Worm (Caenorhabditis elegans): Measurements from ENCODE around the gene B0334.4.

The B0334.4 gene

ce11 chrII:11485200-11485599, 10.3 kb upstream of the B0334.4 start, which contains the start of gene twk-5:
twk-5 (minus strand) TSS chrII:11485300.
- TF ChIP-seq nhr-25 (tag; optimal IDR thresholded peaks at IDR 0.05), result no peak
- TF ChIP-seq dmd-4 (tag; optimal IDR thresholded peaks at IDR 0.05), result no peak
- TF ChIP-seq ceh-82 (tag; optimal IDR thresholded peaks at IDR 0.05), result no peak
- TF ChIP-seq blmp-1 (tag; optimal IDR thresholded peaks at IDR 0.05; ENCODE audit: insufficient read depth), result peak; percentile 8
- TF ChIP-seq skn-1 (tag; optimal IDR thresholded peaks at IDR 0.05), result no peak
- no peak for TF ChIP-seq mab-5 (tag; optimal IDR thresholded peaks at IDR 0.05)
- TF ChIP-seq nhr-11 (tag; optimal IDR thresholded peaks at IDR 0.05), result no peak

- TF ChIP-seq nhr-25 (tag; optimal IDR thresholded peaks at IDR 0.05) (peak; percentile 19), nhr-21 (tag; optimal IDR thresholded peaks at IDR 0.05) (no peak), sma-3 (GFP tag; optimal IDR thresholded peaks at IDR 0.05) (peak; percentile 13)
These were observed 8.7 kb upstream of the B0334.4 start, which contains the start of gene ttr-18 for ce11 chrII:11486698-11487234. ttr-18 (minus strand) TSS chrII:11486748.

- TF ChIP-seq gmeb-1 (tag; optimal IDR thresholded peaks at IDR 0.05) (no peak), nhr-6 (tag; optimal IDR thresholded peaks at IDR 0.05) (no peak), ZK546.5 (tag; optimal IDR thresholded peaks at IDR 0.05) (no peak), blmp-1 (tag; optimal IDR thresholded peaks at IDR 0.05; ENCODE audit: insufficient read depth) (no peak), nhr-11 (tag; optimal IDR thresholded peaks at IDR 0.05) (no peak)
These were observed 7.5 kb upstream of the B0334.4 start, which contains the start of gene B0334.13 for ce11 chrII:11487999-11488398. B0334.13 (plus strand) TSS chrII:11488299.

- TF ChIP-seq nhr-25 (tag; optimal IDR thresholded peaks at IDR 0.05) (peak; percentile 71), lsy-2 (tag; optimal IDR thresholded peaks at IDR 0.05) (peak; percentile 0 to 38), ztf-11 (tag; optimal IDR thresholded peaks at IDR 0.05) (no peak), crh-2 (tag; optimal IDR thresholded peaks at IDR 0.05) (peak; percentile 63), nhr-21 (tag; optimal IDR thresholded peaks at IDR 0.05) (peak; percentile 68), C34F6.9 (tag; optimal IDR thresholded peaks at IDR 0.05) (peak; percentile 19), sma-3 (GFP tag; optimal IDR thresholded peaks at IDR 0.05) (peak; percentile 63), nhr-11 (tag; optimal IDR thresholded peaks at IDR 0.05) (no peak), mab-5 (tag; optimal IDR thresholded peaks at IDR 0.05) (no peak), ceh-16 (tag; optimal IDR thresholded peaks at IDR 0.05) (no peak), ama-1 (optimal IDR thresholded peaks at IDR 0.05) (no peak), elt-3 (tag; optimal IDR thresholded peaks at IDR 0.05) (no peak), egl-27 (tag; optimal IDR thresholded peaks at IDR 0.05) (no peak), ztf-4 (tag; optimal IDR thresholded peaks at IDR 0.05) (peak; percentile 7), mdl-1 (tag; optimal IDR thresholded peaks at IDR 0.05) (no peak), nhr-23 (tag; optimal IDR thresholded peaks at IDR 0.05) (no peak), ZK546.5 (tag; optimal IDR thresholded peaks at IDR 0.05) (no peak), nhr-10 (tag; optimal IDR thresholded peaks at IDR 0.05) (no peak), sma-9 (GFP tag; optimal IDR thresholded peaks at IDR 0.05) (peak; percentile 12), sma-9 (tag; optimal IDR thresholded peaks at IDR 0.05) (no peak), fos-1 (tag; optimal IDR thresholded peaks at IDR 0.05) (peak; percentile 35)
These were observed 2.6 kb upstream of the B0334.4 start, which contains the start of gene hacl-1 for ce11 chrII:11492843-11493242. hacl-1 (minus strand) TSS chrII:11492963.

- no peak for TF ChIP-seq mab-5 (tag; optimal IDR thresholded peaks at IDR 0.05)
- TF ChIP-seq sma-9 (GFP tag; optimal IDR thresholded peaks at IDR 0.05), result no peak
- TF ChIP-seq sma-9 (tag; optimal IDR thresholded peaks at IDR 0.05), result no peak
- no peak for TF ChIP-seq ztf-4 (tag; optimal IDR thresholded peaks at IDR 0.05)
- TF ChIP-seq nhr-25 (tag; optimal IDR thresholded peaks at IDR 0.05), result no peak
- TF ChIP-seq fos-1 (tag; optimal IDR thresholded peaks at IDR 0.05), result no peak
- TF ChIP-seq lin-13 (GFP tag; optimal IDR thresholded peaks at IDR 0.05), result no peak
- no peak for TF ChIP-seq R02D3.7 (tag; optimal IDR thresholded peaks at IDR 0.05)
- TF ChIP-seq sma-3 (GFP tag; optimal IDR thresholded peaks at IDR 0.05), result no peak
- TF ChIP-seq ama-1 (optimal IDR thresholded peaks at IDR 0.05), result no peak
- no peak for TF ChIP-seq ztf-1 (GFP tag; conservative IDR thresholded peaks at IDR 0.05)
- no peak for TF ChIP-seq ceh-82 (tag; optimal IDR thresholded peaks at IDR 0.05)
- TF ChIP-seq elt-3 (tag; optimal IDR thresholded peaks at IDR 0.05), result no peak
- TF ChIP-seq ZK546.5 (tag; optimal IDR thresholded peaks at IDR 0.05), result no peak
- no peak for TF ChIP-seq alr-1 (tag; optimal IDR thresholded peaks at IDR 0.05)
- no peak for TF ChIP-seq snpc-4 (tag; optimal IDR thresholded peaks at IDR 0.05)
- no peak for TF ChIP-seq egl-27 (tag; optimal IDR thresholded peaks at IDR 0.05)
These were observed 314 bp downstream of the B0334.4 start for ce11 chrII:11495806-11496205.

All from whole organism, L2 larva.